Worm (Caenorhabditis elegans): ENCODE measurements around the gene C35B1.9.

- TF ChIP-seq lin-39 (tag; optimal IDR thresholded peaks at IDR 0.05) = no peak
- TF ChIP-seq mep-1 (tag; optimal IDR thresholded peaks at IDR 0.05) = no peak
- TF ChIP-seq ceh-82 (tag; optimal IDR thresholded peaks at IDR 0.05) = no peak
- no peak for TF ChIP-seq cey-2 (tag; optimal IDR thresholded peaks at IDR 0.05; ENCODE audit: borderline replicate concordance, insufficient read depth)
- TF ChIP-seq F44E2.7 (GFP tag; IDR thresholded peaks at IDR 0.05) = no peak
- no peak for TF ChIP-seq ZK546.5 (tag; optimal IDR thresholded peaks at IDR 0.05)
- peak in 1 of 2 experiments; percentile 8 for TF ChIP-seq unc-62 (GFP tag; optimal IDR thresholded peaks at IDR 0.05 in 1 of 2)
- TF ChIP-seq unc-62 (tag; optimal IDR thresholded peaks at IDR 0.05) = no peak
- TF ChIP-seq set-16 (GFP tag; IDR thresholded peaks at IDR 0.05) = no peak
- no peak for TF ChIP-seq zip-2 (tag; optimal IDR thresholded peaks at IDR 0.05)
- no peak for TF ChIP-seq Y75B8A.6 (GFP tag; IDR thresholded peaks at IDR 0.05)
- TF ChIP-seq pha-4 (GFP tag; IDR thresholded peaks at IDR 0.05) = no peak
- TF ChIP-seq pha-4 (tag; optimal IDR thresholded peaks at IDR 0.05) = no peak
- no peak for TF ChIP-seq nhr-11 (tag; optimal IDR thresholded peaks at IDR 0.05)
- no peak for TF ChIP-seq pqm-1 (tag; optimal IDR thresholded peaks at IDR 0.05)
Observed at ce11 chrIV:4123083-4123482, 42.3 kb upstream of the C35B1.9 start, which contains the start of gene mul-1.
